Fruit fly (Drosophila melanogaster) whole organism, prepupa: ENCODE data around the gene CG5568.

Experiments
- CG10631 ChIP-seq: fragments of 200-800 bp; sonication (Bioruptor generic); optimal IDR thresholded peaks from 2 replicates; lab custom pipeline; 2016; ENCODE audit warnings: missing biosample characterization, missing genetic modification characterization
- CG11762 ChIP-seq: fragments of 200-800 bp; sonication (Bioruptor generic); optimal IDR thresholded peaks from 3 replicates; lab custom pipeline; 2016; ENCODE audit warnings: missing biosample characterization, missing genetic modification characterization; ENCODE audit not compliant: insufficient read depth
- CG11902 ChIP-seq: fragments of 200-800 bp; sonication (Bioruptor generic); optimal IDR thresholded peaks from 3 replicates; lab custom pipeline; 2016; ENCODE audit warnings: missing biosample characterization, missing genetic modification characterization
- CG1621 ChIP-seq: fragments of 200-800 bp; sonication (Bioruptor generic); optimal IDR thresholded peaks from 3 replicates; lab custom pipeline; 2018; ENCODE audit warnings: missing biosample characterization, mild to moderate bottlenecking, missing genetic modification characterization
- CG16779 ChIP-seq: fragments of 200-800 bp; sonication (Bioruptor generic); optimal IDR thresholded peaks from 3 replicates; lab custom pipeline; 2017; ENCODE audit warnings: missing biosample characterization, mild to moderate bottlenecking, missing genetic modification characterization
- CG31627 ChIP-seq: fragments of 200-800 bp; sonication (Bioruptor generic); optimal IDR thresholded peaks from 3 replicates; lab custom pipeline; 2016; ENCODE audit warnings: missing biosample characterization, missing genetic modification characterization
- CG34406 ChIP-seq: fragments of 200-800 bp; sonication (Bioruptor generic); optimal IDR thresholded peaks from 3 replicates; lab custom pipeline; 2016; ENCODE audit warnings: missing biosample characterization, missing genetic modification characterization
- CG3919 ChIP-seq: fragments of 200-800 bp; sonication (Bioruptor generic); optimal IDR thresholded peaks from 3 replicates; lab custom pipeline; 2016; ENCODE audit warnings: missing biosample characterization, missing genetic modification characterization
- CG6163 ChIP-seq: fragments of 200-800 bp; sonication (Bioruptor generic); IDR thresholded peaks from 3 replicates; pipeline ENCODE4 v1.3.6; 2022; ENCODE audit warnings: missing biosample characterization, missing genetic modification characterization
- CG6276 ChIP-seq: fragments of 200-800 bp; sonication (Bioruptor generic); optimal IDR thresholded peaks from 2 replicates; lab custom pipeline; 2017; ENCODE audit warnings: missing biosample characterization, mild to moderate bottlenecking, missing genetic modification characterization
- CG6792 ChIP-seq: fragments of 200-800 bp; sonication (Bioruptor generic); optimal IDR thresholded peaks from 3 replicates; lab custom pipeline; 2016; ENCODE audit warnings: missing biosample characterization, missing genetic modification characterization
- CG6854 ChIP-seq: fragments of 200-800 bp; sonication (Bioruptor generic); optimal IDR thresholded peaks from 2 replicates; lab custom pipeline; 2017; ENCODE audit warnings: missing biosample characterization, mild to moderate bottlenecking, missing genetic modification characterization
- CG7368 ChIP-seq: fragments of 200-800 bp; sonication (Bioruptor generic); optimal IDR thresholded peaks from 3 replicates; lab custom pipeline; 2016; ENCODE audit warnings: missing biosample characterization, missing genetic modification characterization
- CG8119 ChIP-seq: fragments of 200-800 bp; sonication (Bioruptor generic); IDR thresholded peaks from 3 replicates; pipeline ENCODE4 v1.3.6; 2022; ENCODE audit warnings: missing biosample characterization, missing genetic modification characterization
- CG8319 ChIP-seq: fragments of 200-800 bp; sonication (Bioruptor generic); optimal IDR thresholded peaks from 3 replicates; lab custom pipeline; 2016; ENCODE audit warnings: missing biosample characterization, missing genetic modification characterization
- Eip75B ChIP-seq: fragments of 200-800 bp; sonication (Bioruptor generic); optimal IDR thresholded peaks from 3 replicates; lab custom pipeline; 2016; ENCODE audit warnings: missing biosample characterization, missing genetic modification characterization
- Eip78C ChIP-seq: fragments of 200-800 bp; sonication (Bioruptor generic); peaks from one replicate; lab custom pipeline; 2016; ENCODE audit warnings: missing biosample characterization, missing genetic modification characterization
- Eip93F ChIP-seq: fragments of 200-800 bp; sonication (Bioruptor generic); optimal IDR thresholded peaks from 2 replicates; lab custom pipeline; 2016; ENCODE audit warnings: missing biosample characterization, mild to moderate bottlenecking, missing genetic modification characterization
- Ets21C ChIP-seq: fragments of 200-800 bp; sonication (Bioruptor generic); optimal IDR thresholded peaks from 3 replicates; lab custom pipeline; 2016; ENCODE audit warnings: missing biosample characterization, missing genetic modification characterization
- Ets96B ChIP-seq: fragments of 200-800 bp; optimal IDR thresholded peaks from 2 replicates; lab custom pipeline; 2019; ENCODE audit warnings: missing biosample characterization, mild to moderate bottlenecking, missing genetic modification characterization, moderate library complexity
- Hr38 ChIP-seq: sonication (Bioruptor generic); optimal IDR thresholded peaks from 2 replicates; lab custom pipeline; 2016; ENCODE audit warnings: missing biosample characterization, missing genetic modification characterization
- Hr39 ChIP-seq: fragments of 200-800 bp; sonication (Bioruptor generic); optimal IDR thresholded peaks from 2 replicates; lab custom pipeline; 2016; ENCODE audit warnings: missing biosample characterization, missing genetic modification characterization
- Hr4 ChIP-seq: fragments of 200-800 bp; sonication (Bioruptor generic); optimal IDR thresholded peaks from 3 replicates; lab custom pipeline; 2016; ENCODE audit warnings: missing biosample characterization, missing genetic modification characterization
- Met ChIP-seq: fragments of 200-800 bp; sonication (Bioruptor generic); optimal IDR thresholded peaks from 3 replicates; lab custom pipeline; 2016; ENCODE audit warnings: missing biosample characterization, missing genetic modification characterization
- OdsH ChIP-seq: fragments of 200-800 bp; sonication (Bioruptor generic); optimal IDR thresholded peaks from 3 replicates; lab custom pipeline; 2016; ENCODE audit warnings: missing biosample characterization, missing genetic modification characterization
- Smox ChIP-seq: fragments of 200-800 bp; sonication (Bioruptor generic); optimal IDR thresholded peaks from 3 replicates; lab custom pipeline; 2016; ENCODE audit warnings: missing biosample characterization, missing genetic modification characterization
- Sox102F ChIP-seq: fragments of 200-800 bp; sonication (Bioruptor generic); optimal IDR thresholded peaks from 2 replicates; lab custom pipeline; 2016; ENCODE audit warnings: missing biosample characterization, mild to moderate bottlenecking, missing genetic modification characterization
- Sox14 ChIP-seq: fragments of 200-800 bp; sonication (Bioruptor generic); optimal IDR thresholded peaks from 3 replicates; lab custom pipeline; 2016; ENCODE audit warnings: missing biosample characterization, missing genetic modification characterization
- Sox15 ChIP-seq: fragments of 200-800 bp; sonication (Bioruptor generic); optimal IDR thresholded peaks from 3 replicates; lab custom pipeline; 2016; ENCODE audit warnings: missing biosample characterization, missing genetic modification characterization
- achi ChIP-seq: fragments of 200-800 bp; sonication (Bioruptor generic); optimal IDR thresholded peaks from 3 replicates; lab custom pipeline; 2016; ENCODE audit warnings: missing biosample characterization, missing genetic modification characterization
- acj6 ChIP-seq: fragments of 200-800 bp; sonication (Bioruptor generic); optimal IDR thresholded peaks from 3 replicates; lab custom pipeline; 2016; ENCODE audit warnings: missing biosample characterization, missing genetic modification characterization
- esn ChIP-seq: fragments of 200-800 bp; sonication (Bioruptor generic); optimal IDR thresholded peaks from 2 replicates; lab custom pipeline; 2016; ENCODE audit warnings: missing biosample characterization, mild to moderate bottlenecking, missing genetic modification characterization, moderate library complexity
- fd59A ChIP-seq: fragments of 200-800 bp; sonication (Bioruptor generic); optimal IDR thresholded peaks from 2 replicates; lab custom pipeline; 2017; ENCODE audit warnings: missing biosample characterization, mild to moderate bottlenecking, missing genetic modification characterization, missing genetic modification reagents
- fd85E ChIP-seq: fragments of 200-800 bp; sonication (Bioruptor generic); optimal IDR thresholded peaks from 3 replicates; lab custom pipeline; 2016; ENCODE audit warnings: missing biosample characterization, missing genetic modification characterization
- fkh ChIP-seq: fragments of 200-800 bp; sonication (Bioruptor generic); optimal IDR thresholded peaks from 3 replicates; lab custom pipeline; 2017; ENCODE audit warnings: missing biosample characterization, mild to moderate bottlenecking, missing genetic modification characterization, moderate library complexity
- pdm3 ChIP-seq: fragments of 200-800 bp; sonication (Bioruptor generic); optimal IDR thresholded peaks from 3 replicates; lab custom pipeline; 2016; ENCODE audit warnings: missing biosample characterization, missing genetic modification characterization
- salr ChIP-seq, 2 experiments: fragments of 200-800 bp; sonication (Bioruptor generic); optimal IDR thresholded peaks; 3 replicates each; lab custom pipeline; 2016 to 2018; ENCODE audit warnings: missing biosample characterization in 2 of 2, missing genetic modification characterization in 2 of 2, mild to moderate bottlenecking in 1 of 2
- ss ChIP-seq, 2 experiments: fragments of 200-800 bp; sonication (Bioruptor generic); optimal IDR thresholded peaks; 2 replicates in 1 of 2; 3 replicates in 1 of 2; lab custom pipeline; 2017 to 2018; ENCODE audit warnings: mild to moderate bottlenecking in 2 of 2, missing biosample characterization in 2 of 2, missing genetic modification characterization in 2 of 2, moderate library complexity in 1 of 2
- svp ChIP-seq: fragments of 200-800 bp; sonication (Bioruptor generic); peaks from one replicate; lab custom pipeline; 2016; ENCODE audit warnings: missing biosample characterization, missing genetic modification characterization
- topi ChIP-seq: fragments of 200-800 bp; sonication (Bioruptor generic); optimal IDR thresholded peaks from 3 replicates; lab custom pipeline; 2016; ENCODE audit warnings: missing biosample characterization, missing genetic modification characterization

CG5568 gene

DNA sequence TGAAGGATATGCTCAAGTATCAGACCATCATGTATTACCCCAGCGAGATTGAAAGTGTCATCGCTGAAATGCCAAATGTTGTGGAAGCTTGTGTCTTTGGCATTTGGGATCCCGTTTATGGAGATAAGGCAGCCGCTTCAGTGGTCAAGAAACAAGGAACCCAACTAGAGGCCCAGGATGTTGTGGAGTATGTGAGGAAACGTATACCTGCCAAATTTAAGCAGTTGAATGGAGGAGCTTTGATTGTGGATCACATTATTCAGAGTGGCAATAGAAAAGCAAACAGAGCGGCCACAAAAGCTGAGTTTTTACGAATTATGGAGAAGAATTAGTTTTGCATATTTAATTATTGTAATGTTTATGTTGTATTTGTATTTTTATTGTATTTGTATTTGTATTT is 1.7 kb downstream of the CG5568 start, which contains the start of gene CG18586:
Gene CG18586, plus strand, starts transcription at position 301 of the 400 bp plus-strand sequence.
- no peak for TF ChIP-seq Met (GFP tag; lab: Kevin White, UChicago)
- no peak for TF ChIP-seq Sox15 (GFP tag; lab: Kevin White, UChicago)
- TF ChIP-seq CG6163 (GFP tag; lab: Robert Waterston, UW): no peak
- TF ChIP-seq esn: no peak
- TF ChIP-seq CG34406 (GFP tag; lab: Kevin White, UChicago): no peak
- TF ChIP-seq CG11902 (GFP tag; lab: Kevin White, UChicago): no peak
- no peak for TF ChIP-seq fd85E (GFP tag; lab: Kevin White, UChicago)
- TF ChIP-seq CG1621: no peak
- no peak for TF ChIP-seq CG10631
- no peak for TF ChIP-seq Ets21C (GFP tag; lab: Kevin White, UChicago)
- no peak for TF ChIP-seq CG6276
- TF ChIP-seq Ets96B (tag; lab: Kevin White, UChicago): no peak
- TF ChIP-seq Hr39 (GFP tag; lab: Kevin White, UChicago): no peak

DNA sequence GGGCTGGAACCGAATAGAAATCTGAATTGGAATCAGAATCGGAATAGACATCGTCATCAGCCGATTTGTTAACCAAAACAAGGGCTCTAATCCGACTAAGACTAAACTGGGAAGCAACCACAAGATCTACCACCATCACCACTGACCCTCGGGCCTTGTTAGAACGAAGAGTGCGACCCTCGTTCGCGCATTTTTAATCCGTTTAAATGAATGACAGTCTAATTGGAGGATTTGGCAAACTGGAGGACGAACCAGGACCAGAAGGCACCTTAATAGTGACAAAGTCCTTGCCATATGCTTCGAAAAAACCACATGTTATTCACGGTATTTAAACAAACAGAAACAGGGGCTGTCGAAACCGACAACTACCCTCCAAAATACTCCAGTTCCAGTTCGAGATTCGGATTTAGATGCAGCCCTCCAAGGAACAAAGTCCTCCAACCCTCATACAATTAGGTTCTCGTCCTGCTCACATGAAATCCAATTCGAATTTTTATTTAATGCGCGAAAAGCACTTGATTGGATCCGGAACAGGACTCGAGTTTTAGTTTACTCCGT is 7.5 kb downstream of the CG5568 start:
- TF ChIP-seq topi (GFP tag; lab: Kevin White, UChicago): no peak
- no peak for TF ChIP-seq CG3919
- TF ChIP-seq CG6854: no peak
- no peak for TF ChIP-seq Sox14
- no peak for TF ChIP-seq CG31627 (GFP tag; lab: Kevin White, UChicago)
- TF ChIP-seq CG34406 (GFP tag; lab: Kevin White, UChicago): no peak
- no peak for TF ChIP-seq Eip78C (GFP tag; lab: Kevin White, UChicago)
- TF ChIP-seq CG8319 (GFP tag; lab: Kevin White, UChicago): no peak
- no peak for TF ChIP-seq CG6792 (GFP tag; lab: Kevin White, UChicago)
- TF ChIP-seq Eip93F (GFP tag; lab: Kevin White, UChicago): no peak
- no peak for TF ChIP-seq Hr38 (GFP tag; lab: Kevin White, UChicago)
- no peak for TF ChIP-seq ss (GFP tag; optimal IDR thresholded peaks at IDR 0.05; lab: Kevin White, UChicago)
- no peak for TF ChIP-seq pdm3 (GFP tag; lab: Kevin White, UChicago)
- no peak for TF ChIP-seq Ets21C (GFP tag; lab: Kevin White, UChicago)
- no peak for TF ChIP-seq Eip75B (GFP tag; lab: Kevin White, UChicago)
- no peak for TF ChIP-seq Sox102F (GFP tag; lab: Kevin White, UChicago)
- no peak for TF ChIP-seq CG16779
- TF ChIP-seq svp: no peak

DNA sequence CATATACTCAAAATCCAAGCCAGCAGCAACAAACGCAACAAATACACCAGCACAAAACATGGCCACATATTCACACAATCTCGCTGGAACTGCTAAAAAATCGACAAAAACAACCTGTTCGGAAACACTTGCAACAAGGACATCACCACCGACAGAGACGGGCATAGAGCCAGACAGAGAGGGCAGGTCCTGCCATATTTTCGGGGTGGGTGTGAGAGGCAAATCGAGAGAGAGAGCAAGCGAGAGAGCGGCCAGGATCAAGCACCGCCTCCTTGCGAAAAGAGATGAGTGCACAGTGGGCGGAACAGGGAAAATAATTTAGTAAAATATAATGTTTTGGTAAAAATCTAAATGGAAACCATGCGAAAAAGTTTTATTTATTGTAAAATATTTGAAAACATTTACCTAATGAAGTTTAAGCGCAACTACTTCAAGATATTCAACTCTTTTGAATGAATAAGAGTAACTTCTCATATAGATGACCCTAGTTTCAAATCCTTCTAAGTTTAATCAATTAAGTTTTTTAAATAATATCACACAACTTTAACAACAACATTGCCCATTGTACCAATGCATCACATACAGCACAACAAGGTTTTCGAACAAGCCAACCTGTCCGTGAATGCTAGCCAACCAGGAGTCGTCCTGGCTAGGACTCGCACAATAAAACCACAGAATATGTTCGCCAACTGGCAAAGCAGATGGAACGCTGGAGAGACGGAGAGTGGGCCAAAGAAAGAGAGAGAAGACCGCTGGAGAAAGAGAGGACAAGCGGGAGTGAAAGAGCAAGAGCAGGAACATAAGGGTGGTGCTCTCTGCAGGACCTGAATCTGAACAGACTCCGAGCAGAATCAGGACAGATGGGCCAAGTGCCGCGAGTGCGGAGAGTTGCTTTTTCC is 10.3 kb downstream of the CG5568 start:
- TF ChIP-seq salr (GFP tag; optimal IDR thresholded peaks at IDR 0.05; lab: Kevin White, UChicago) (no peak), Ets96B (tag; lab: Kevin White, UChicago) (no peak), CG6792 (GFP tag; lab: Kevin White, UChicago) (peak; percentile 28), fd59A (GFP tag; lab: Kevin White, UChicago) (peak; percentile 18), Smox (GFP tag; lab: Kevin White, UChicago) (peak; percentile 49), Hr4 (GFP tag; lab: Kevin White, UChicago) (no peak), pdm3 (GFP tag; lab: Kevin White, UChicago) (peak; percentile 31), Sox102F (GFP tag; lab: Kevin White, UChicago) (peak; percentile 26), Met (GFP tag; lab: Kevin White, UChicago) (peak; percentile 63), CG34406 (GFP tag; lab: Kevin White, UChicago) (peak; percentile 18), CG8119 (GFP tag; lab: Robert Waterston, UW) (0 out of 3 replicates have a peak, but pooled peaks have one; percentile 13), CG10631 (no peak), achi (GFP tag; lab: Kevin White, UChicago) (peak; percentile 30), acj6 (GFP tag; lab: Kevin White, UChicago) (peak; percentile 31), CG7368 (no peak), CG6163 (GFP tag; lab: Robert Waterston, UW) (no peak), fkh (GFP tag; lab: Kevin White, UChicago) (no peak), CG11902 (GFP tag; lab: Kevin White, UChicago) (no peak), Sox14 (peak; percentile 27), Eip75B (GFP tag; lab: Kevin White, UChicago) (no peak), CG31627 (GFP tag; lab: Kevin White, UChicago) (peak; percentile 43), Ets21C (GFP tag; lab: Kevin White, UChicago) (peak; percentile 4), CG11762 (GFP tag; lab: Kevin White, UChicago) (no peak), OdsH (GFP tag; lab: Kevin White, UChicago) (peak; percentile 20), Hr39 (GFP tag; lab: Kevin White, UChicago) (peak; percentile 22)
